3 worm cellular contexts compared by ENCODE assay signal in genomic region chrIV:10483607-10484117, ce11.
TF ChIP-seq lines count a peak whose summit lies in the region.

TSS of gene F01D4.5 (minus strand) at chrIV:10483657.
TSS of gene ced-5 (plus strand) at chrIV:10484110.

TF ChIP-seq in whole organism, L2 larva, 48 proteins besides CTCF, POLR2A, EP300 and RAD21 (continued from another document):
- TF ChIP-seq ztf-4 (tag; optimal IDR thresholded peaks at IDR 0.05; lab: Kevin White, UChicago) (peak; percentile 10), snpc-4 (tag; optimal IDR thresholded peaks at IDR 0.05; lab: Kevin White, UChicago) (peak; percentile 10), Y55F3AM.14 (GFP tag; optimal IDR thresholded peaks at IDR 0.05; lab: Kevin White, UChicago) (no peak), ceh-16 (tag; optimal IDR thresholded peaks at IDR 0.05; lab: Kevin White, UChicago) (peak; percentile 35), fos-1 (tag; optimal IDR thresholded peaks at IDR 0.05; lab: Kevin White, UChicago) (peak; percentile 92)

TF ChIP-seq in whole organism, L4 larva, 104 proteins besides CTCF, POLR2A, EP300 and RAD21 (continued from another document and continues in another):
- TF ChIP-seq mdt-29 (GFP tag; IDR thresholded peaks at IDR 0.05; lab: Robert Waterston, UW), result no peak
- no peak for TF ChIP-seq daf-8 (GFP tag; IDR thresholded peaks at IDR 0.05; lab: Robert Waterston, UW)
- TF ChIP-seq tra-1 (GFP tag; IDR thresholded peaks at IDR 0.05; lab: Robert Waterston, UW), result peak; percentile 70
- TF ChIP-seq ama-1 (optimal IDR thresholded peaks at IDR 0.05; lab: Kevin White, UChicago), result no peak
- TF ChIP-seq aha-1 (tag; lab: Kevin White, UChicago), result no peak
- TF ChIP-seq Y5F2A.4 (GFP tag; optimal IDR thresholded peaks at IDR 0.05; lab: Kevin White, UChicago), result no peak
- TF ChIP-seq nhr-237 (tag; optimal IDR thresholded peaks at IDR 0.05; lab: Kevin White, UChicago), result no peak
- no peak for TF ChIP-seq nhr-11 (tag; optimal IDR thresholded peaks at IDR 0.05; lab: Kevin White, UChicago)
- TF ChIP-seq Y105C5A.15 (GFP tag; IDR thresholded peaks at IDR 0.05; lab: Robert Waterston, UW), result no peak
- TF ChIP-seq F37D6.2 (tag; optimal IDR thresholded peaks at IDR 0.05; lab: Kevin White, UChicago), result peak; percentile 28
- 0 out of 2 replicates have a peak, but pooled peaks have one; percentile 40 for TF ChIP-seq Y48G9A.11 (GFP tag; IDR thresholded peaks at IDR 0.05; lab: Robert Waterston, UW)
- TF ChIP-seq ceh-20 (GFP tag; IDR thresholded peaks at IDR 0.05; lab: Robert Waterston, UW), result no peak
- no peak for TF ChIP-seq nhr-10 (tag; optimal IDR thresholded peaks at IDR 0.05; lab: Kevin White, UChicago)
- peak; percentile 4 to 24 for TF ChIP-seq daf-16 (GFP tag; optimal IDR thresholded peaks at IDR 0.05; lab: Kevin White, UChicago)
- peak; percentile 87 for TF ChIP-seq daf-16 (tag; optimal IDR thresholded peaks at IDR 0.05; lab: Kevin White, UChicago)
- no peak for TF ChIP-seq php-3 (GFP tag; IDR thresholded peaks at IDR 0.05; lab: Robert Waterston, UW)
- TF ChIP-seq dmd-6 (GFP tag; IDR thresholded peaks at IDR 0.05; lab: Robert Waterston, UW), result peak; percentile 78
- TF ChIP-seq ztf-11 (tag; optimal IDR thresholded peaks at IDR 0.05; lab: Kevin White, UChicago), result no peak
- no peak for TF ChIP-seq ceh-32 (tag; optimal IDR thresholded peaks at IDR 0.05; lab: Kevin White, UChicago; ENCODE audit: poor library complexity)
- peak; percentile 66 for TF ChIP-seq hlh-30 (tag; optimal IDR thresholded peaks at IDR 0.05; lab: Kevin White, UChicago; ENCODE audit: insufficient read depth)
- no peak for TF ChIP-seq aly-2 (tag; optimal IDR thresholded peaks at IDR 0.05; lab: Kevin White, UChicago)
- TF ChIP-seq zag-1 (tag; optimal IDR thresholded peaks at IDR 0.05; lab: Kevin White, UChicago), result no peak
- TF ChIP-seq dmd-8 (GFP tag; IDR thresholded peaks at IDR 0.05; lab: Robert Waterston, UW), result no peak
- no peak for TF ChIP-seq lim-7 (GFP tag; IDR thresholded peaks at IDR 0.05; lab: Robert Waterston, UW)
- TF ChIP-seq unc-39 (tag; optimal IDR thresholded peaks at IDR 0.05; lab: Kevin White, UChicago), result no peak
- no peak for TF ChIP-seq nhr-42 (GFP tag; IDR thresholded peaks at IDR 0.05; lab: Robert Waterston, UW)
- no peak for TF ChIP-seq tag-97 (GFP tag; IDR thresholded peaks at IDR 0.05; lab: Robert Waterston, UW)
- TF ChIP-seq lir-3 (tag; optimal IDR thresholded peaks at IDR 0.05; lab: Kevin White, UChicago), result peak; percentile 20
- no peak for TF ChIP-seq mxl-2 (GFP tag; conservative IDR thresholded peaks at IDR 0.05; lab: Robert Waterston, UW)
- TF ChIP-seq saeg-2 (GFP tag; IDR thresholded peaks at IDR 0.05; lab: Robert Waterston, UW), result no peak
- peak; percentile 55 for TF ChIP-seq rbr-2 (tag; optimal IDR thresholded peaks at IDR 0.05; lab: Kevin White, UChicago)
- no peak for TF ChIP-seq daf-12 (tag; optimal IDR thresholded peaks at IDR 0.05; lab: Kevin White, UChicago)
- no peak for TF ChIP-seq jun-1 (tag; optimal IDR thresholded peaks at IDR 0.05; lab: Kevin White, UChicago)
- no peak for TF ChIP-seq set-16 (GFP tag; IDR thresholded peaks at IDR 0.05; lab: Robert Waterston, UW)
- no peak for TF ChIP-seq lin-1 (GFP tag; IDR thresholded peaks at IDR 0.05; lab: Robert Waterston, UW)
- peak; percentile 75 for TF ChIP-seq madf-9 (GFP tag; conservative IDR thresholded peaks at IDR 0.05; lab: Robert Waterston, UW)
- TF ChIP-seq lin-15B (tag; optimal IDR thresholded peaks at IDR 0.05; lab: Kevin White, UChicago), result no peak
- no peak for TF ChIP-seq hmg-1.1 (GFP tag; IDR thresholded peaks at IDR 0.05; lab: Robert Waterston, UW)
- 0 out of 2 replicates have a peak, but pooled peaks have one; percentile 59 for TF ChIP-seq snpc-1.2 (GFP tag; IDR thresholded peaks at IDR 0.05; lab: Robert Waterston, UW)
- TF ChIP-seq daf-19 (GFP tag; conservative IDR thresholded peaks at IDR 0.05; lab: Robert Waterston, UW), result 0 out of 2 replicates have a peak, but pooled peaks have one; percentile 33
- TF ChIP-seq vab-7 (GFP tag; IDR thresholded peaks at IDR 0.05; lab: Robert Waterston, UW), result no peak
- no peak for TF ChIP-seq egl-43 (GFP tag; IDR thresholded peaks at IDR 0.05; lab: Robert Waterston, UW)
- TF ChIP-seq F49E8.2 (tag; optimal IDR thresholded peaks at IDR 0.05; lab: Kevin White, UChicago; ENCODE audit: borderline replicate concordance), result peak; percentile 71
- peak; percentile 62 for TF ChIP-seq lin-38 (GFP tag; IDR thresholded peaks at IDR 0.05; lab: Robert Waterston, UW)
- peak; percentile 94 for TF ChIP-seq ZK337.2 (GFP tag; IDR thresholded peaks at IDR 0.05; lab: Robert Waterston, UW)
- peak; percentile 88 for TF ChIP-seq nhr-6 (tag; optimal IDR thresholded peaks at IDR 0.05; lab: Kevin White, UChicago)
- peak; percentile 73 for TF ChIP-seq nhr-102 (tag; optimal IDR thresholded peaks at IDR 0.05; lab: Kevin White, UChicago)
- TF ChIP-seq unc-130 (GFP tag; optimal IDR thresholded peaks at IDR 0.05; lab: Kevin White, UChicago), result peak; percentile 87
- peak; percentile 71 for TF ChIP-seq mep-1 (tag; optimal IDR thresholded peaks at IDR 0.05; lab: Kevin White, UChicago)
- no peak for TF ChIP-seq ces-1 (GFP tag; optimal IDR thresholded peaks at IDR 0.05; lab: Kevin White, UChicago)
- TF ChIP-seq ceh-62 (tag; optimal IDR thresholded peaks at IDR 0.05; lab: Kevin White, UChicago), result no peak
- TF ChIP-seq unc-62 (GFP tag; optimal IDR thresholded peaks at IDR 0.05 in 1 of 2; lab: Kevin White, UChicago), result no peak
- TF ChIP-seq unc-62 (tag; optimal IDR thresholded peaks at IDR 0.05; lab: Kevin White, UChicago), result no peak
- TF ChIP-seq ceh-28 (tag; optimal IDR thresholded peaks at IDR 0.05; lab: Kevin White, UChicago), result no peak
- TF ChIP-seq nhr-77 (tag; optimal IDR thresholded peaks at IDR 0.05; lab: Kevin White, UChicago), result no peak
- no peak for TF ChIP-seq nhr-41 (GFP tag; IDR thresholded peaks at IDR 0.05; lab: Robert Waterston, UW)
- TF ChIP-seq zfp-2 (tag; optimal IDR thresholded peaks at IDR 0.05; lab: Kevin White, UChicago), result no peak
- TF ChIP-seq R02D3.7 (tag; optimal IDR thresholded peaks at IDR 0.05; lab: Kevin White, UChicago), result no peak
- TF ChIP-seq ZK546.5 (tag; optimal IDR thresholded peaks at IDR 0.05; lab: Kevin White, UChicago), result no peak
- peak in 1 of 2 experiments; percentile 89 for TF ChIP-seq lsy-2 (tag; optimal IDR thresholded peaks at IDR 0.05; lab: Kevin White, UChicago)
- TF ChIP-seq lin-29 (GFP tag; IDR thresholded peaks at IDR 0.05; lab: Robert Waterston, UW), result no peak
- TF ChIP-seq nhr-76 (tag; optimal IDR thresholded peaks at IDR 0.05; lab: Kevin White, UChicago), result no peak
- peak; percentile 69 for TF ChIP-seq F10B5.3 (tag; optimal IDR thresholded peaks at IDR 0.05; lab: Kevin White, UChicago)
- TF ChIP-seq fos-1 (tag; optimal IDR thresholded peaks at IDR 0.05; lab: Kevin White, UChicago), result no peak
- TF ChIP-seq arid-1 (GFP tag; conservative IDR thresholded peaks at IDR 0.05; lab: Robert Waterston, UW), result no peak
- peak; percentile 65 for TF ChIP-seq ztf-7 (tag; optimal IDR thresholded peaks at IDR 0.05; lab: Kevin White, UChicago)

TF ChIP-seq in whole organism, late embryonic, 69 proteins besides CTCF, POLR2A, EP300 and RAD21 (continued from another document):
- TF ChIP-seq pag-3 (tag; optimal IDR thresholded peaks at IDR 0.05; lab: Kevin White, UChicago; ENCODE audit: borderline replicate concordance) (no peak), ceh-31 (tag; optimal IDR thresholded peaks at IDR 0.05; lab: Kevin White, UChicago) (peak; percentile 91), ceh-19 (GFP tag; optimal IDR thresholded peaks at IDR 0.05; lab: Kevin White, UChicago) (peak; percentile 26), ceh-24 (tag; optimal IDR thresholded peaks at IDR 0.05; lab: Kevin White, UChicago) (no peak), dve-1 (tag; optimal IDR thresholded peaks at IDR 0.05; lab: Kevin White, UChicago) (no peak), sox-2 (GFP tag; IDR thresholded peaks at IDR 0.05; lab: Robert Waterston, UW) (no peak), ceh-14 (tag; optimal IDR thresholded peaks at IDR 0.05; lab: Kevin White, UChicago) (no peak), hlh-8 (tag; optimal IDR thresholded peaks at IDR 0.05; lab: Kevin White, UChicago) (peak; percentile 78), hlh-15 (tag; optimal IDR thresholded peaks at IDR 0.05; lab: Kevin White, UChicago) (no peak), fax-1 (tag; optimal IDR thresholded peaks at IDR 0.05; lab: Kevin White, UChicago) (peak; percentile 61), pha-2 (tag; optimal IDR thresholded peaks at IDR 0.05; lab: Kevin White, UChicago) (no peak), ztf-16 (tag; optimal IDR thresholded peaks at IDR 0.05; lab: Kevin White, UChicago) (peak; percentile 58), eyg-1 (tag; optimal IDR thresholded peaks at IDR 0.05; lab: Kevin White, UChicago) (no peak), ceh-45 (GFP tag; IDR thresholded peaks at IDR 0.05; lab: Robert Waterston, UW) (no peak), pros-1 (tag; optimal IDR thresholded peaks at IDR 0.05; lab: Kevin White, UChicago) (no peak), K02D7.2 (tag; optimal IDR thresholded peaks at IDR 0.05; lab: Kevin White, UChicago) (no peak), dmd-4 (tag; optimal IDR thresholded peaks at IDR 0.05; lab: Kevin White, UChicago; ENCODE audit: borderline replicate concordance) (no peak), syd-9 (tag; optimal IDR thresholded peaks at IDR 0.05; lab: Kevin White, UChicago) (peak; percentile 19), pax-1 (tag; optimal IDR thresholded peaks at IDR 0.05; lab: Kevin White, UChicago) (no peak), unc-55 (GFP tag; optimal IDR thresholded peaks at IDR 0.05; lab: Kevin White, UChicago) (no peak), lin-11 (tag; optimal IDR thresholded peaks at IDR 0.05; lab: Kevin White, UChicago) (no peak), ceh-48 (tag; optimal IDR thresholded peaks at IDR 0.05; lab: Kevin White, UChicago) (no peak), unc-86 (tag; optimal IDR thresholded peaks at IDR 0.05; lab: Kevin White, UChicago) (peak; percentile 53), hlh-13 (GFP tag; optimal IDR thresholded peaks at IDR 0.05; lab: Kevin White, UChicago) (no peak), C38D4.7 (GFP tag; optimal IDR thresholded peaks at IDR 0.05; lab: Kevin White, UChicago) (no peak), sox-4 (tag; optimal IDR thresholded peaks at IDR 0.05; lab: Kevin White, UChicago) (no peak), sdc-2 (tag; optimal IDR thresholded peaks at IDR 0.05; lab: Kevin White, UChicago) (no peak), ttx-3 (tag; optimal IDR thresholded peaks at IDR 0.05; lab: Kevin White, UChicago) (peak; percentile 45), rnt-1 (tag; optimal IDR thresholded peaks at IDR 0.05; lab: Kevin White, UChicago) (peak; percentile 54), madf-2 (tag; optimal IDR thresholded peaks at IDR 0.05; lab: Kevin White, UChicago) (no peak), fkh-6 (tag; optimal IDR thresholded peaks at IDR 0.05; lab: Kevin White, UChicago) (peak; percentile 66), ets-4 (tag; optimal IDR thresholded peaks at IDR 0.05; lab: Kevin White, UChicago) (peak; percentile 77), ceh-34 (tag; optimal IDR thresholded peaks at IDR 0.05; lab: Kevin White, UChicago) (peak; percentile 18), ceh-9 (tag; optimal IDR thresholded peaks at IDR 0.05; lab: Kevin White, UChicago) (no peak), unc-3 (GFP tag; conservative IDR thresholded peaks at IDR 0.05; lab: Robert Waterston, UW) (no peak), unc-3 (tag; optimal IDR thresholded peaks at IDR 0.05; lab: Kevin White, UChicago) (no peak), hlh-6 (tag; optimal IDR thresholded peaks at IDR 0.05; lab: Kevin White, UChicago) (peak; percentile 26), C08G9.2 (tag; optimal IDR thresholded peaks at IDR 0.05; lab: Kevin White, UChicago) (peak; percentile 90), tbx-2 (tag; optimal IDR thresholded peaks at IDR 0.05; lab: Kevin White, UChicago) (peak; percentile 78), odd-2 (tag; optimal IDR thresholded peaks at IDR 0.05; lab: Kevin White, UChicago) (no peak), T23F11.4 (GFP tag; optimal IDR thresholded peaks at IDR 0.05; lab: Kevin White, UChicago) (no peak), hlh-30 (tag; optimal IDR thresholded peaks at IDR 0.05; lab: Kevin White, UChicago; ENCODE audit: insufficient read depth) (no peak), K09A11.1 (tag; optimal IDR thresholded peaks at IDR 0.05; lab: Kevin White, UChicago; ENCODE audit: insufficient read depth) (no peak), pqm-1 (tag; optimal IDR thresholded peaks at IDR 0.05; lab: Kevin White, UChicago) (peak; percentile 38)
